Worm (Caenorhabditis elegans): ENCODE measurements around the gene ZK470.4.

DNA sequence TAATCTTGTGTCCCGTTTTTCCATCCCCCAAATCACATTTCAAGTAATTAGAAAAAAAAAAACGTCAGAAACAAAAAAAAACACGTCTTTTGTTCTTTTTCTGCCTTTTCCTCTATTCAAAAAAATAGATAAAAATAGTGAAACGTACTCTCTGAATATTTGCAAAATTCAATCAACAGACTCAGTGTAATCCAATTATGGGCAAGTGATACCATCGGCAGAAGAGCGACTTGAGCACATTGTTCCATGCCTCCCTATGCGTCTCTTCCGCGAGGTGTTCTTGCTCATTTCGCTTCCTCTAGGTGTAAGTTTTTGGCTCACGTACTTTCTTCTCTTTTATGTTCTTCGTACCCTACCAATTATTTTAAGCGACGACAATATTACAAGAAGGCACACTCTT is 23.8 kb upstream of the ZK470.4 start, which contains the start of gene ZK470.1:
- TF ChIP-seq egl-27 (tag; optimal IDR thresholded peaks at IDR 0.05) (no peak), lsy-2 (tag; optimal IDR thresholded peaks at IDR 0.05) (no peak), aly-2 (tag; optimal IDR thresholded peaks at IDR 0.05) (no peak), madf-5 (GFP tag; IDR thresholded peaks at IDR 0.05) (no peak), unc-39 (tag; optimal IDR thresholded peaks at IDR 0.05) (no peak), Y5F2A.4 (GFP tag; optimal IDR thresholded peaks at IDR 0.05) (no peak), egl-43 (GFP tag; IDR thresholded peaks at IDR 0.05) (no peak), nhr-41 (GFP tag; IDR thresholded peaks at IDR 0.05) (no peak), nhr-237 (tag; optimal IDR thresholded peaks at IDR 0.05) (no peak)
